Fruit fly (Drosophila melanogaster) whole organism, wandering third instar larva: Measurements from ENCODE around the gene Nfs1.

Source experiments
- HLH106 ChIP-seq: fragments of 200-800 bp; optimal IDR thresholded peaks from 3 replicates; lab custom pipeline; 2019; ENCODE audit warnings: missing biosample characterization, mild to moderate bottlenecking, missing genetic modification characterization, moderate library complexity
- Jra ChIP-seq: sonication (Bioruptor generic); optimal IDR thresholded peaks from 2 replicates; lab custom pipeline; 2016; ENCODE audit warnings: missing biosample characterization, missing genetic modification characterization
- OdsH ChIP-seq: fragments of 200-800 bp; sonication (Bioruptor generic); optimal IDR thresholded peaks from 2 replicates; lab custom pipeline; 2016; ENCODE audit warnings: missing biosample characterization, mild to moderate bottlenecking, missing genetic modification characterization

DNA sequence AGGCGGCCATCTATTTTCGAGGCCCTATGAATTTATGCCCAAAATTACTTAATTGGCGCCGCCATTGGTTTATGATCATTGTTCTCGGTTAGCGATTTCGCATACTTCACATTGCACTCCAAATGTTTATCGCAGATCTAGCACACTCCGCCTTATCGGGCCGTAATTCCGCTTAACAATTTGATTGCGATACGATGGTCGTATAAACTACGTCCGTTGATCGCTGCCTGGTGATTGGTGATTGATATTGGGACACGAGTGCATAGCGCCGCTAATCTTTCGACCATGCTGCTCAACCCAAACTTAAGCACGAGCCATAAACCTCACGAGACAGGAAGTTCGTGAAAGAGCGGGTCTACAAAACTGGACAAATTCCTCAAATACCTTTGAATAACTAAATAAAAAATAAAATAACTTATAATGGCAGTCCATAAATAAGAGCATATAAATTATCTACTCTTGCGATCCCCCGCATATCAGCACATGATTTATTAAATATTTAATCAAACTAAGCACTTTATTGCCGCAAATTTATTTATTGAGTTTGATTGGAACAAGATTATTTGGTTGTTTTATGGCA lies 31.2 kb downstream of the Nfs1 start:
- TF ChIP-seq HLH106 (no peak), Jra (GFP tag; lab: Kevin White, UChicago) (no peak), OdsH (GFP tag; lab: Kevin White, UChicago) (no peak)
